Worm (Caenorhabditis elegans) whole organism, L2 larva: Measurements from ENCODE around the gene srh-31.
A peak's percentile ranks its signal among the peaks of the same experiment; 100 is the strongest.

Experiments
- C34F6.9 ChIP-seq: fragments of 150-350 bp; optimal IDR thresholded peaks from 2 replicates; lab custom pipeline; 2014; ENCODE audit warnings: missing biosample characterization, missing genetic modification characterization
- F13H6.1 ChIP-seq: sonication (generic microtip); optimal IDR thresholded peaks from 2 replicates; lab custom pipeline; 2016; ENCODE audit warnings: missing genetic modification characterization, missing compliant biosample characterization
- R02D3.7 ChIP-seq: fragments of 150-350 bp; optimal IDR thresholded peaks from 2 replicates; lab custom pipeline; 2014; ENCODE audit warnings: missing biosample characterization, missing genetic modification characterization
- Y55F3AM.14 ChIP-seq: fragments of 200-800 bp; sonication (Bioruptor generic); optimal IDR thresholded peaks from 2 replicates; lab custom pipeline; 2018; ENCODE audit warnings: mild to moderate bottlenecking, missing genetic modification characterization, missing compliant biosample characterization
- alr-1 ChIP-seq: fragments of 150-350 bp; optimal IDR thresholded peaks from 2 replicates; lab custom pipeline; 2014; ENCODE audit warnings: missing biosample characterization, missing genetic modification characterization
- aly-2 ChIP-seq: fragments of 150-350 bp; optimal IDR thresholded peaks from 2 replicates; lab custom pipeline; 2014; ENCODE audit warnings: missing biosample characterization, missing genetic modification characterization
- ama-1 ChIP-seq: fragments of 150-350 bp; optimal IDR thresholded peaks from 2 replicates; lab custom pipeline; 2018; ENCODE audit warnings: inconsistent platforms
- blmp-1 ChIP-seq: sonication (generic microtip); optimal IDR thresholded peaks from 2 replicates; lab custom pipeline; 2017; ENCODE audit warnings: missing genetic modification characterization, mild to moderate bottlenecking, missing compliant biosample characterization, antibody characterized with exemption, moderate library complexity; ENCODE audit not compliant: insufficient read depth
- ceh-82 ChIP-seq: fragments of 150-350 bp; optimal IDR thresholded peaks from 2 replicates; lab custom pipeline; 2014; ENCODE audit warnings: missing biosample characterization, missing genetic modification characterization
- crh-2 ChIP-seq: sonication (generic microtip); optimal IDR thresholded peaks from 2 replicates; lab custom pipeline; 2017; ENCODE audit warnings: missing biosample characterization, missing genetic modification characterization
- dmd-4 ChIP-seq: sonication (generic microtip); optimal IDR thresholded peaks from 2 replicates; lab custom pipeline; 2017; ENCODE audit warnings: missing biosample characterization, missing genetic modification characterization
- elt-1 ChIP-seq: fragments of 150-350 bp; optimal IDR thresholded peaks from 2 replicates; lab custom pipeline; 2014; ENCODE audit warnings: missing biosample characterization, missing genetic modification characterization
- elt-3 ChIP-seq: sonication (generic microtip); optimal IDR thresholded peaks from 2 replicates; lab custom pipeline; 2017; ENCODE audit warnings: missing biosample characterization, missing genetic modification characterization
- fos-1 ChIP-seq: fragments of 150-350 bp; optimal IDR thresholded peaks from 2 replicates; lab custom pipeline; 2014; ENCODE audit warnings: missing biosample characterization, missing genetic modification characterization
- gmeb-1 ChIP-seq: fragments of 150-350 bp; optimal IDR thresholded peaks from 2 replicates; lab custom pipeline; 2014; ENCODE audit warnings: missing biosample characterization, missing genetic modification characterization
- lin-39 ChIP-seq: fragments of 150-350 bp; optimal IDR thresholded peaks from 2 replicates; lab custom pipeline; 2014; ENCODE audit warnings: missing biosample characterization, missing genetic modification reagents, missing genetic modification characterization
- mab-5 ChIP-seq: fragments of 150-350 bp; optimal IDR thresholded peaks from 2 replicates; lab custom pipeline; 2014; ENCODE audit warnings: missing biosample characterization, missing genetic modification characterization
- mbf-1 ChIP-seq: sonication (generic microtip); optimal IDR thresholded peaks from 2 replicates; lab custom pipeline; 2017; ENCODE audit warnings: missing biosample characterization, missing genetic modification characterization
- nhr-10 ChIP-seq: sonication (generic microtip); optimal IDR thresholded peaks from 2 replicates; lab custom pipeline; 2017; ENCODE audit warnings: missing biosample characterization, missing genetic modification characterization
- nhr-129 ChIP-seq: fragments of 150-350 bp; optimal IDR thresholded peaks from 2 replicates; lab custom pipeline; 2014; ENCODE audit warnings: missing biosample characterization, missing genetic modification characterization
- nhr-23 ChIP-seq: fragments of 150-350 bp; optimal IDR thresholded peaks from 2 replicates; lab custom pipeline; 2014; ENCODE audit warnings: missing biosample characterization, missing genetic modification reagents, missing genetic modification characterization
- nhr-6 ChIP-seq: fragments of 150-350 bp; optimal IDR thresholded peaks from 2 replicates; lab custom pipeline; 2014; ENCODE audit warnings: missing biosample characterization, missing genetic modification characterization
- nhr-77 ChIP-seq: fragments of 150-350 bp; optimal IDR thresholded peaks from 2 replicates; lab custom pipeline; 2014; ENCODE audit warnings: missing biosample characterization, missing genetic modification characterization
- peb-1 ChIP-seq: fragments of 150-350 bp; optimal IDR thresholded peaks from 2 replicates; lab custom pipeline; 2014; ENCODE audit warnings: missing biosample characterization, missing genetic modification characterization
- sem-4 ChIP-seq: fragments of 150-350 bp; optimal IDR thresholded peaks from 2 replicates; lab custom pipeline; 2014; ENCODE audit warnings: missing biosample characterization, missing genetic modification reagents, missing genetic modification characterization
- skn-1 ChIP-seq: sonication (generic microtip); optimal IDR thresholded peaks from 2 replicates; lab custom pipeline; 2017; ENCODE audit warnings: missing biosample characterization, missing genetic modification characterization
- sma-3 ChIP-seq: sonication (generic microtip); optimal IDR thresholded peaks from 2 replicates; lab custom pipeline; 2016; ENCODE audit warnings: missing genetic modification reagents, missing genetic modification characterization, missing compliant biosample characterization
- sma-9 ChIP-seq, 2 experiments: fragments of 150-350 bp in 1 of 2; sonication (generic microtip) in 1 of 2; optimal IDR thresholded peaks; 2 replicates each; lab custom pipeline; 2014 to 2016; ENCODE audit warnings: missing genetic modification characterization in 2 of 2, mild to moderate bottlenecking in 1 of 2, missing biosample characterization in 1 of 2, missing compliant biosample characterization in 1 of 2, missing genetic modification reagents in 1 of 2, moderate library complexity in 1 of 2
- unc-39 ChIP-seq: fragments of 150-350 bp; optimal IDR thresholded peaks from 2 replicates; lab custom pipeline; 2014; ENCODE audit warnings: missing biosample characterization, missing genetic modification characterization
- unc-55 ChIP-seq: fragments of 150-350 bp; sonication (generic microtip); optimal IDR thresholded peaks from 3 replicates; lab custom pipeline; 2014; ENCODE audit warnings: missing biosample characterization, missing genetic modification reagents, missing genetic modification characterization
- unc-62 ChIP-seq: fragments of 150-350 bp; optimal IDR thresholded peaks from 2 replicates; lab custom pipeline; 2014; ENCODE audit warnings: missing biosample characterization, missing genetic modification reagents, missing genetic modification characterization
- zag-1 ChIP-seq: fragments of 150-350 bp; optimal IDR thresholded peaks from 2 replicates; lab custom pipeline; 2014; ENCODE audit warnings: missing biosample characterization, missing genetic modification characterization
- ztf-11 ChIP-seq: sonication (generic microtip); optimal IDR thresholded peaks from 2 replicates; lab custom pipeline; 2017; ENCODE audit warnings: missing biosample characterization, missing genetic modification characterization

The srh-31 gene

ce11 chrV:17721709-17722108 lies 14.6 kb downstream of the srh-31 start:
- TF ChIP-seq sma-9 (GFP tag; optimal IDR thresholded peaks at IDR 0.05; lab: Kevin White, UChicago) = peak; percentile 62
- no peak for TF ChIP-seq sma-9 (tag; optimal IDR thresholded peaks at IDR 0.05; lab: Kevin White, UChicago)
- TF ChIP-seq nhr-129 (tag; lab: Kevin White, UChicago) = peak; percentile 28
- TF ChIP-seq gmeb-1 = peak; percentile 20
- TF ChIP-seq elt-1 (tag; lab: Kevin White, UChicago) = no peak
- TF ChIP-seq fos-1 (tag; lab: Kevin White, UChicago) = peak; percentile 75
- no peak for TF ChIP-seq nhr-23 (tag; lab: Kevin White, UChicago)

- TF ChIP-seq nhr-6 (tag; lab: Kevin White, UChicago) = no peak
- TF ChIP-seq, all 48 proteins: peak for 0
Observed at ce11 chrV:17722553-17722952, 15.4 kb downstream of the srh-31 start.

- TF ChIP-seq nhr-6 (tag; lab: Kevin White, UChicago) = no peak
- no peak for TF ChIP-seq Y55F3AM.14 (GFP tag; lab: Kevin White, UChicago)
- TF ChIP-seq nhr-10 = no peak
- TF ChIP-seq R02D3.7 (tag; lab: Kevin White, UChicago) = no peak
- no peak for TF ChIP-seq sem-4
- TF ChIP-seq F13H6.1 = no peak
- no peak for TF ChIP-seq elt-3 (tag; lab: Kevin White, UChicago)
- TF ChIP-seq unc-62 (GFP tag; lab: Kevin White, UChicago) = no peak
- TF ChIP-seq ztf-11 (tag; lab: Kevin White, UChicago) = no peak
Observed at ce11 chrV:17723142-17723781, 16.1 kb downstream of the srh-31 start.

- TF ChIP-seq crh-2 (tag; lab: Kevin White, UChicago) (no peak), nhr-23 (tag; lab: Kevin White, UChicago) (no peak), aly-2 (tag; lab: Kevin White, UChicago) (no peak), ceh-82 (tag; lab: Kevin White, UChicago) (no peak), Y55F3AM.14 (GFP tag; lab: Kevin White, UChicago) (no peak), sem-4 (no peak), R02D3.7 (tag; lab: Kevin White, UChicago) (no peak), nhr-129 (tag; lab: Kevin White, UChicago) (no peak), unc-55 (GFP tag; lab: Kevin White, UChicago) (no peak), blmp-1 (tag; lab: Kevin White, UChicago) (no peak), F13H6.1 (no peak), dmd-4 (tag; lab: Kevin White, UChicago) (no peak), nhr-77 (tag; lab: Kevin White, UChicago) (no peak), elt-3 (tag; lab: Kevin White, UChicago) (no peak), alr-1 (tag; lab: Kevin White, UChicago) (no peak), ama-1 (lab: Kevin White, UChicago) (no peak)
Observed at ce11 chrV:17724704-17725103, 17.6 kb downstream of the srh-31 start, which contains the start of gene fat-5. Gene fat-5 (plus strand): TSS chrV:17725004.

- TF ChIP-seq crh-2 (tag; lab: Kevin White, UChicago) (no peak), fos-1 (tag; lab: Kevin White, UChicago) (no peak), ztf-11 (tag; lab: Kevin White, UChicago) (no peak), blmp-1 (tag; lab: Kevin White, UChicago) (no peak), lin-39 (no peak), sma-3 (no peak), mbf-1 (tag; lab: Kevin White, UChicago) (no peak), peb-1 (no peak), zag-1 (tag; lab: Kevin White, UChicago) (no peak), C34F6.9 (tag; lab: Kevin White, UChicago) (no peak), unc-39 (tag; lab: Kevin White, UChicago) (no peak), mab-5 (tag; lab: Kevin White, UChicago) (no peak), ama-1 (lab: Kevin White, UChicago) (no peak), dmd-4 (tag; lab: Kevin White, UChicago) (no peak), unc-62 (GFP tag; lab: Kevin White, UChicago) (no peak), aly-2 (tag; lab: Kevin White, UChicago) (no peak), skn-1 (tag; lab: Kevin White, UChicago) (no peak)
Observed at ce11 chrV:17728336-17728735, 21.2 kb downstream of the srh-31 start.
